Fruit fly (Drosophila melanogaster) whole organism, embryonic: ENCODE results near the gene CG3368.

Source experiments
- CG4282 ChIP-seq: fragments of 200-800 bp; sonication (Bioruptor generic); optimal IDR thresholded peaks from 2 replicates; lab custom pipeline; 2016; ENCODE audit warnings: missing biosample characterization, missing genetic modification characterization
- zen2 ChIP-seq: fragments of 200-800 bp; sonication (Bioruptor generic); IDR thresholded peaks from 3 replicates; pipeline ENCODE4 v1.3.6; 2022; ENCODE audit warnings: missing biosample characterization, missing genetic modification characterization; ENCODE audit not compliant: partially characterized antibody

dm6 chr3R:27250907-27251306, 32.7 kb upstream of the CG3368 start, which contains the start of the genes TTLL6B and TfIIA-L:
- TF ChIP-seq CG4282 (GFP tag; lab: Kevin White, UChicago) (no peak), zen2 (no peak)
